Fruit fly (Drosophila melanogaster): ENCODE results near the gene CG12594.

DNA sequence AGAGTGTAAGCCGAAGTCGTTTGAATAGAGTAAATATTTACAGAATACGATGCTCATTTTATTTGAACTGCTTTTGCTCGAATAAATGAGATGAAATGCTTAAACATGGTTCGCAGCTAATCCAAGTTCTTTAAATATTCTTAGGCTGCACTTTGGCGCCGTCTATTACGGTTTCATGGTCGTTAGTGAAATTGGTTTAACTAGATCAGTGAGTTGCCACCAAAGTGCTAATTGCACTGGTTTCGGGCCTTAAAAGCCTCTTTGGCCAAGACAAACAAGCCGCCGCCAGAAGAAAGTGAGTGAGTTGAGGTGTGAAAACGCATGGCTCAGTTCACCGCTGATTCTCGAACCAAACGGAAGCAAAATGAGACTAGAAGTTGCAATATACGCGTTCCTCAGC, 10.2 kb upstream of the CG12594 start, which contains the start of gene CG14720:
- TF ChIP-seq CG8478 (optimal IDR thresholded peaks at IDR 0.05) (no peak), psq (optimal IDR thresholded peaks at IDR 0.05) (no peak), EcR (GFP tag; optimal IDR thresholded peaks at IDR 0.05) (no peak), pan (optimal IDR thresholded peaks at IDR 0.05) (no peak)
